Worm (Caenorhabditis elegans): ENCODE measurements around the gene irld-4.

DNA sequence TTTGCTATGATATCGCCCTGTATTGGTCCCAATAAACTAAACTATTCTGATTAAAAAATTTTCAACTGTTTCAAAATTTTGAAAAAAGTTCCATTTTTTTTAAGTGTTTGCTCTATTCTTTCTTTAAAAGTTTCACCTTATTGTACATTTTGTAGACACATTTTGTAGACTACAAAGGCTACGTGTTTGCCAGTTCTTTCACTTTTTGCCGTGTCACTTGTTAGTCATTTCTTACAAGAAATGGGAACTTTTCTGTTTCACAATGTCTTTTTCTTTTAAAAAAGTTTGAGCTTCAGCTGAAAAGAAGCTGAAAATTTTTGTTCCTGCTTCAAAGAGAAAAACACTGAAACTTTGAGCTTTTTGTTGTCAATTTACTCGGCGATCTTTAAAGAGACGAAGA, 15.8 kb upstream of the irld-4 start:
- TF ChIP-seq flt-1 (GFP tag; IDR thresholded peaks at IDR 0.05) = no peak
- TF ChIP-seq ama-1 (optimal IDR thresholded peaks at IDR 0.05) = no peak
- no peak for TF ChIP-seq hnd-1 (tag; optimal IDR thresholded peaks at IDR 0.05)
- no peak for TF ChIP-seq ceh-36 (tag; optimal IDR thresholded peaks at IDR 0.05)
- TF ChIP-seq tra-4 (tag; optimal IDR thresholded peaks at IDR 0.05) = no peak
- TF ChIP-seq tbx-11 (GFP tag; IDR thresholded peaks at IDR 0.05) = no peak
- no peak for TF ChIP-seq aly-1 (tag; optimal IDR thresholded peaks at IDR 0.05)
- TF ChIP-seq F13C5.2 (tag; optimal IDR thresholded peaks at IDR 0.05) = no peak
- no peak for TF ChIP-seq ets-7 (tag; optimal IDR thresholded peaks at IDR 0.05)
